Worm (Caenorhabditis elegans) whole organism, L1 larva: ENCODE data around the gene str-174.

Experiments used
- aha-1 ChIP-seq: fragments of 150-350 bp; optimal IDR thresholded peaks from 2 replicates; lab custom pipeline; 2014; ENCODE audit warnings: missing biosample characterization, missing genetic modification characterization
- dpl-1 ChIP-seq, 3 experiments: fragments of 150-350 bp in 2 of 3; sonication (generic microtip) in 1 of 3; optimal IDR thresholded peaks; 2 replicates each; lab custom pipeline; 2014 to 2017; ENCODE audit warnings: missing biosample characterization in 3 of 3, missing genetic modification characterization in 3 of 3, missing genetic modification reagents in 3 of 3
- fkh-8 ChIP-seq: sonication (generic microtip); optimal IDR thresholded peaks from 2 replicates; lab custom pipeline; 2016; ENCODE audit warnings: mild to moderate bottlenecking, missing genetic modification characterization, missing compliant biosample characterization
- jun-1 ChIP-seq: fragments of 150-350 bp; optimal IDR thresholded peaks from 2 replicates; lab custom pipeline; 2014; ENCODE audit warnings: missing biosample characterization, missing genetic modification reagents, missing genetic modification characterization
- nhr-84 ChIP-seq: sonication (generic microtip); optimal IDR thresholded peaks from 2 replicates; lab custom pipeline; 2017; ENCODE audit warnings: missing biosample characterization, missing genetic modification characterization
- sox-4 ChIP-seq: sonication (generic microtip); optimal IDR thresholded peaks from 2 replicates; lab custom pipeline; 2016; ENCODE audit warnings: missing genetic modification characterization, missing compliant biosample characterization
- sptf-1 ChIP-seq: fragments of 150-350 bp; optimal IDR thresholded peaks from 2 replicates; lab custom pipeline; 2014; ENCODE audit warnings: missing biosample characterization, missing genetic modification characterization

- TF ChIP-seq aha-1 (no peak), dpl-1 (GFP tag; optimal IDR thresholded peaks at IDR 0.05; lab: Kevin White, UChicago) (no peak), sptf-1 (tag; lab: Kevin White, UChicago) (no peak), sox-4 (tag; lab: Kevin White, UChicago) (no peak), nhr-84 (tag; lab: Kevin White, UChicago) (no peak), jun-1 (tag; lab: Kevin White, UChicago) (no peak), fkh-8 (tag; lab: Kevin White, UChicago) (no peak)
These were observed 27.7 kb downstream of the str-174 start, which contains the start of gene tat-2 for ce11 chrIV:4846793-4847192.
